Fruit fly (Drosophila melanogaster): ENCODE measurements around the gene tj.

- TF ChIP-seq CG32121 (GFP tag; IDR thresholded peaks at IDR 0.05) (no peak), CG10348 (GFP tag; IDR thresholded peaks at IDR 0.05) (no peak), Pif1A (GFP tag; optimal IDR thresholded peaks at IDR 0.05) (no peak), CG4496 (GFP tag; IDR thresholded peaks at IDR 0.05) (no peak), EcR (GFP tag; optimal IDR thresholded peaks at IDR 0.05) (no peak), Snoo (tag; optimal IDR thresholded peaks at IDR 0.05) (no peak), rn (GFP tag; IDR thresholded peaks at IDR 0.05) (no peak)
These were observed 8.2 kb downstream of the tj start for dm6 chr2L:19472256-19472655.
